Fruit fly (Drosophila melanogaster): Measurements from ENCODE around the gene CG3436.

- TF ChIP-seq seq (GFP tag; IDR thresholded peaks at IDR 0.05): no peak
- TF ChIP-seq Nf-YA (GFP tag; IDR thresholded peaks at IDR 0.05): no peak
- no peak for TF ChIP-seq vvl (GFP tag; IDR thresholded peaks at IDR 0.05)
- TF ChIP-seq CG10654 (GFP tag; optimal IDR thresholded peaks at IDR 0.05): no peak
- no peak for TF ChIP-seq HLHmδ (GFP tag; optimal IDR thresholded peaks at IDR 0.05)
- TF ChIP-seq Gug (GFP tag; IDR thresholded peaks at IDR 0.05): no peak
Measured at dm6 chr2L:155215-155712, 565 bp upstream of the CG3436 start, which contains the start of gene Pus10.

Measured in whole organism, embryonic.